Fruit fly (Drosophila melanogaster) whole organism, embryonic: ENCODE results near the gene CG45045.

ENCODE experiments used
- CG11723 ChIP-seq: fragments of 200-800 bp; sonication (Bioruptor generic); optimal IDR thresholded peaks from 2 replicates; lab custom pipeline; 2017; ENCODE audit warnings: missing biosample characterization, mild to moderate bottlenecking, missing genetic modification characterization
- CG13424 ChIP-seq: fragments of 200-800 bp; sonication (Bioruptor generic); optimal IDR thresholded peaks from 2 replicates; lab custom pipeline; 2019; ENCODE audit warnings: missing biosample characterization, mild to moderate bottlenecking, missing genetic modification characterization, moderate library complexity
- CG31388 ChIP-seq: fragments of 200-800 bp; sonication (Bioruptor generic); optimal IDR thresholded peaks from 2 replicates; lab custom pipeline; 2016; ENCODE audit warnings: missing biosample characterization, missing genetic modification characterization
- CG3995 ChIP-seq: fragments of 200-800 bp; sonication (Bioruptor generic); optimal IDR thresholded peaks from 3 replicates; lab custom pipeline; 2016; ENCODE audit warnings: missing biosample characterization, missing genetic modification characterization
- CG6791 ChIP-seq: fragments of 200-800 bp; sonication (Bioruptor generic); IDR thresholded peaks from 3 replicates; pipeline ENCODE4 v1.3.6; 2022; ENCODE audit warnings: missing biosample characterization, missing genetic modification characterization; ENCODE audit not compliant: partially characterized antibody
- CG7963 ChIP-seq: fragments of 200-800 bp; sonication (Bioruptor generic); IDR thresholded peaks from 3 replicates; pipeline ENCODE4 v1.3.6; 2022; ENCODE audit warnings: missing biosample characterization, missing genetic modification characterization; ENCODE audit not compliant: partially characterized antibody
- Med ChIP-seq: fragments of 200-800 bp; sonication (Bioruptor generic); peaks from one replicate; lab custom pipeline; 2016; ENCODE audit warnings: missing biosample characterization, missing genetic modification characterization, mild to moderate bottlenecking, inconsistent platforms, moderate library complexity
- crp ChIP-seq, 2 experiments: fragments of 200-800 bp; sonication (Bioruptor generic); optimal IDR thresholded peaks; 2 replicates in 1 of 2; 3 replicates in 1 of 2; lab custom pipeline; 2017; ENCODE audit warnings: missing biosample characterization in 2 of 2, missing genetic modification characterization in 2 of 2, mild to moderate bottlenecking in 1 of 2, moderate library complexity in 1 of 2
- dati ChIP-seq: fragments of 200-800 bp; sonication (Bioruptor generic); IDR thresholded peaks from 2 replicates; pipeline ENCODE4 v1.3.6; 2022; ENCODE audit warnings: missing biosample characterization, missing genetic modification characterization
- fd96Cb ChIP-seq: fragments of 200-800 bp; sonication (Bioruptor generic); optimal IDR thresholded peaks from 2 replicates; lab custom pipeline; 2018; ENCODE audit warnings: missing biosample characterization, mild to moderate bottlenecking, missing genetic modification characterization, moderate library complexity
- sim ChIP-seq: fragments of 200-800 bp; sonication (Bioruptor generic); IDR thresholded peaks from 2 replicates; pipeline ENCODE4 v1.3.6; 2022; ENCODE audit warnings: missing biosample characterization, missing genetic modification characterization
- ssp ChIP-seq: fragments of 200-800 bp; sonication (Bioruptor generic); IDR thresholded peaks from 2 replicates; pipeline ENCODE4 v1.3.6; 2022; ENCODE audit warnings: missing biosample characterization, missing genetic modification characterization
- trem ChIP-seq: fragments of 200-800 bp; optimal IDR thresholded peaks from 3 replicates; lab custom pipeline; 2019; ENCODE audit warnings: missing biosample characterization, mild to moderate bottlenecking, missing genetic modification characterization, moderate library complexity

DNA sequence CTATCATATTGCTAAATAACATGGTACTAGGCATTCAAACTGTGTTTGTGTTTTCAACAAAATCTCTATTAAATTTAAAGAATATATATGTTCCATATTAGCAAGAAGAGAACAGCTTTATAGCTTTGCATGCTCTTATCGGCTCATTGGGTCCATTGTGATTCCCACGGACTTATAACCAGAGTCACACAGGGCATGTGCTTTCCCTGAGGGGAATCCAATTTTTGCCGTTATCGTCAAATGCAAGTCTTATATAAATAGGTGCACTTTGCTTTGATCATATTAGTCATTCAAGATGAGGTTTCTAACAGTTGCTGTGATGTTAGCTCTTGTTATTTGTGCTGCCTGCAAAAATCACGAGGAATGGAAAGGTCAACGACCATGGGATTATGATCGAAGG is at the start of gene CG45045:
- TF ChIP-seq CG13424 (tag; lab: Kevin White, UChicago) (no peak), dati (no peak), crp (GFP tag; optimal IDR thresholded peaks at IDR 0.05; lab: Kevin White, UChicago) (no peak), sim (GFP tag; lab: Robert Waterston, UW) (no peak), Med (no peak), CG6791 (GFP tag; lab: Robert Waterston, UW) (no peak), ssp (no peak), trem (tag; lab: Kevin White, UChicago) (no peak), CG7963 (GFP tag; lab: Robert Waterston, UW) (no peak), CG3995 (GFP tag; lab: Kevin White, UChicago) (no peak), CG31388 (GFP tag; lab: Kevin White, UChicago) (no peak), fd96Cb (tag; lab: Kevin White, UChicago) (no peak), CG11723 (GFP tag; lab: Kevin White, UChicago) (no peak)
